Worm (Caenorhabditis elegans): ENCODE results near the gene nhr-112.

The nhr-112 gene

ce11 chrV:16674399-16674798 is 49.2 kb downstream of the nhr-112 start:
- no peak for TF ChIP-seq hmg-1.2 (GFP tag; IDR thresholded peaks at IDR 0.05)
- no peak for TF ChIP-seq snpc-4 (GFP tag; optimal IDR thresholded peaks at IDR 0.05)
- TF ChIP-seq snpc-4 (tag; optimal IDR thresholded peaks at IDR 0.05), result no peak
- TF ChIP-seq attf-6 (GFP tag; IDR thresholded peaks at IDR 0.05), result no peak
- TF ChIP-seq xnd-1 (tag; optimal IDR thresholded peaks at IDR 0.05), result no peak
- TF ChIP-seq lin-40 (tag; optimal IDR thresholded peaks at IDR 0.05), result no peak
- TF ChIP-seq F37B4.10 (GFP tag; IDR thresholded peaks at IDR 0.05), result no peak
- TF ChIP-seq F23B12.7 (tag; optimal IDR thresholded peaks at IDR 0.05; ENCODE audit: insufficient read depth), result no peak

DNA sequence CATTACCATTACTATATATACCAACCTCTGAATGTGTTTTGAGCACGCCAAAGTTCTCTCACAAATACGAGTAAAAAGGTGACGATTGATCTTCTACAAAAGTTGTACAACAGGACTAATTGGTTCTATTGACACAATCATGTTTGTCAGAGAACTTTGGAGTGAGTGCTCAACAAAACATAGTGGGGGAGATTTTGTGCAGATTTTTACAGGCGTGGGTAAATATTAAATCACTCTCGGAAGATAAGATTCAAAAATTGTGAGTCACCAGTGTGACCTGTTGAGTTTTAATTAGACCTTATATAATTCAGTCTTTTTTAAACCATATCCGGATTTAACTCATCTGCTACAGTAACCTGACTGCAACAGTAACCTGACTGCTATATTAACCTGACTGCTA is 51.4 kb downstream of the nhr-112 start, which contains the start of gene F14F8.8:
F14F8.8 (minus strand) TSS at position 101 of the 400 bp plus-strand sequence.
- TF ChIP-seq Y53F4B.3 (GFP tag; IDR thresholded peaks at IDR 0.05) (no peak), xnd-1 (tag; optimal IDR thresholded peaks at IDR 0.05) (no peak), B0019.2 (GFP tag; conservative IDR thresholded peaks at IDR 0.05) (no peak), bed-2 (GFP tag; IDR thresholded peaks at IDR 0.05) (no peak), let-607 (tag; optimal IDR thresholded peaks at IDR 0.05) (no peak), unc-130 (GFP tag; optimal IDR thresholded peaks at IDR 0.05) (no peak), zim-3 (tag; optimal IDR thresholded peaks at IDR 0.05) (no peak), ceh-91 (GFP tag; IDR thresholded peaks at IDR 0.05) (no peak), let-526 (GFP tag; IDR thresholded peaks at IDR 0.05) (no peak), cebp-2 (GFP tag; IDR thresholded peaks at IDR 0.05) (no peak), tbp1 (GFP tag; optimal IDR thresholded peaks at IDR 0.05) (no peak), nhr-179 (tag; optimal IDR thresholded peaks at IDR 0.05) (no peak), ccch-3 (GFP tag; optimal IDR thresholded peaks at IDR 0.05) (no peak), C06A6.2 (GFP tag; conservative IDR thresholded peaks at IDR 0.05) (no peak), attf-6 (GFP tag; IDR thresholded peaks at IDR 0.05) (no peak)
